Worm (Caenorhabditis elegans) whole organism, young adult: Measurements from ENCODE around the gene nyn-3.

ENCODE experiments used
- B0019.2 ChIP-seq: fragments of 200-800 bp; sonication (Bioruptor generic); conservative IDR thresholded peaks from 2 replicates; pipeline ENCODE4 v1.3.6; 2022; ENCODE audit warnings: missing genetic modification reagents, missing genetic modification characterization, missing compliant biosample characterization
- B0261.1 ChIP-seq: sonication (generic microtip); optimal IDR thresholded peaks from 2 replicates; lab custom pipeline; 2016; ENCODE audit warnings: mild to moderate bottlenecking, missing genetic modification characterization, moderate library complexity, missing compliant biosample characterization
- D2030.7 ChIP-seq: fragments of 200-800 bp; sonication (Bioruptor generic); IDR thresholded peaks from 2 replicates; pipeline ENCODE4 v1.3.6; 2022; ENCODE audit warnings: missing genetic modification reagents, missing genetic modification characterization, missing compliant biosample characterization
- F22D6.2 ChIP-seq: sonication (generic microtip); optimal IDR thresholded peaks from 2 replicates; lab custom pipeline; 2016; ENCODE audit warnings: mild to moderate bottlenecking, missing genetic modification characterization, missing compliant biosample characterization
- F23B12.7 ChIP-seq: sonication (generic microtip); optimal IDR thresholded peaks from 2 replicates; lab custom pipeline; 2017; ENCODE audit warnings: missing genetic modification characterization, mild to moderate bottlenecking, missing compliant biosample characterization, antibody characterized with exemption, moderate library complexity; ENCODE audit not compliant: insufficient read depth
- F33H1.4 ChIP-seq: fragments of 200-800 bp; sonication (Bioruptor generic); IDR thresholded peaks from 2 replicates; pipeline ENCODE4 v1.3.6; 2022; ENCODE audit warnings: missing genetic modification reagents, missing genetic modification characterization, missing compliant biosample characterization
- F57A8.1 ChIP-seq: fragments of 200-800 bp; sonication (Bioruptor generic); optimal IDR thresholded peaks from 2 replicates; lab custom pipeline; 2018; ENCODE audit warnings: mild to moderate bottlenecking, missing genetic modification characterization, moderate library complexity, missing compliant biosample characterization
- F57C9.4 ChIP-seq: sonication (generic microtip); optimal IDR thresholded peaks from 2 replicates; lab custom pipeline; 2017; ENCODE audit warnings: mild to moderate bottlenecking, missing genetic modification characterization, missing compliant biosample characterization
- Y53G8AR.9 ChIP-seq: fragments of 200-800 bp; sonication (Bioruptor generic); conservative IDR thresholded peaks from 2 replicates; pipeline ENCODE4 v1.3.6; 2022; ENCODE audit warnings: missing genetic modification reagents, missing genetic modification characterization, missing compliant biosample characterization
- Y56A3A.18 ChIP-seq: fragments of 200-800 bp; sonication (Bioruptor generic); IDR thresholded peaks from 2 replicates; pipeline ENCODE4 v1.3.6; 2022; ENCODE audit warnings: missing genetic modification reagents, missing genetic modification characterization, missing compliant biosample characterization
- Y67H2A.10 ChIP-seq: fragments of 200-800 bp; sonication (Bioruptor generic); conservative IDR thresholded peaks from 2 replicates; pipeline ENCODE4 v1.3.6; 2022; ENCODE audit warnings: missing genetic modification reagents, missing genetic modification characterization, missing compliant biosample characterization
- akir-1 ChIP-seq: fragments of 200-800 bp; sonication (Bioruptor generic); optimal IDR thresholded peaks from 2 replicates; lab custom pipeline; 2018; ENCODE audit warnings: mild to moderate bottlenecking, missing genetic modification characterization, moderate library complexity, missing compliant biosample characterization
- atf-7 ChIP-seq: sonication (generic microtip); optimal IDR thresholded peaks from 2 replicates; lab custom pipeline; 2017; ENCODE audit warnings: mild to moderate bottlenecking, missing genetic modification characterization, missing compliant biosample characterization
- bed-1 ChIP-seq: fragments of 200-800 bp; sonication (Bioruptor generic); IDR thresholded peaks from 2 replicates; pipeline ENCODE4 v1.3.6; 2022; ENCODE audit warnings: missing genetic modification reagents, missing genetic modification characterization, missing compliant biosample characterization
- bed-2 ChIP-seq: fragments of 200-800 bp; sonication (Bioruptor generic); IDR thresholded peaks from 2 replicates; pipeline ENCODE4 v1.3.6; 2022; ENCODE audit warnings: missing genetic modification reagents, missing genetic modification characterization, missing compliant biosample characterization
- ceh-40 ChIP-seq: fragments of 200-800 bp; sonication (Bioruptor generic); IDR thresholded peaks from 2 replicates; pipeline ENCODE4 v1.3.6; 2022; ENCODE audit warnings: missing genetic modification characterization, missing compliant biosample characterization
- chd-7 ChIP-seq: sonication (generic microtip); optimal IDR thresholded peaks from 2 replicates; lab custom pipeline; 2016; ENCODE audit warnings: mild to moderate bottlenecking, missing genetic modification characterization, moderate library complexity, missing compliant biosample characterization
- dox-1 ChIP-seq: fragments of 200-800 bp; sonication (Bioruptor generic); IDR thresholded peaks from 2 replicates; pipeline ENCODE4 v1.3.6; 2022; ENCODE audit warnings: missing genetic modification reagents, missing genetic modification characterization, missing compliant biosample characterization
- egl-44 ChIP-seq: fragments of 200-800 bp; sonication (Bioruptor generic); IDR thresholded peaks from 2 replicates; pipeline ENCODE4 v1.3.6; 2022; ENCODE audit warnings: missing genetic modification reagents, missing genetic modification characterization, missing compliant biosample characterization
- ets-4 ChIP-seq: fragments of 200-800 bp; sonication (Bioruptor generic); optimal IDR thresholded peaks from 2 replicates; lab custom pipeline; 2018; ENCODE audit warnings: mild to moderate bottlenecking, missing genetic modification characterization, missing compliant biosample characterization
- fkh-3 ChIP-seq: sonication (generic microtip); optimal IDR thresholded peaks from 2 replicates; lab custom pipeline; 2016; ENCODE audit warnings: mild to moderate bottlenecking, missing genetic modification characterization, missing compliant biosample characterization
- hmg-20 ChIP-seq: fragments of 200-800 bp; sonication (Bioruptor generic); IDR thresholded peaks from 2 replicates; pipeline ENCODE4 v1.3.6; 2022; ENCODE audit warnings: missing genetic modification reagents, missing genetic modification characterization, missing compliant biosample characterization
- lin-35 ChIP-seq, 3 experiments: fragments of 150-350 bp in 2 of 3; sonication (generic microtip) in 1 of 3; optimal IDR thresholded peaks; 2 replicates each; lab custom pipeline; 2014 to 2018; ENCODE audit warnings: missing biosample characterization in 3 of 3, missing genetic modification characterization in 3 of 3, missing genetic modification reagents in 3 of 3
- lin-54 ChIP-seq: fragments of 200-800 bp; sonication (Bioruptor generic); optimal IDR thresholded peaks from 2 replicates; lab custom pipeline; 2018; ENCODE audit warnings: mild to moderate bottlenecking, missing genetic modification characterization, missing compliant biosample characterization
- lsl-1 ChIP-seq: fragments of 200-800 bp; sonication (Bioruptor generic); optimal IDR thresholded peaks from 2 replicates; lab custom pipeline; 2018; ENCODE audit warnings: mild to moderate bottlenecking, missing genetic modification characterization, moderate library complexity, missing compliant biosample characterization
- madf-3 ChIP-seq: fragments of 200-800 bp; sonication (Bioruptor generic); IDR thresholded peaks from 2 replicates; pipeline ENCODE4 v1.3.6; 2022; ENCODE audit warnings: missing genetic modification reagents, missing genetic modification characterization, missing compliant biosample characterization
- mes-4 ChIP-seq: sonication (generic microtip); optimal IDR thresholded peaks from 2 replicates; lab custom pipeline; 2016; ENCODE audit warnings: missing genotype, missing genetic modification characterization, missing compliant biosample characterization
- mxl-1 ChIP-seq: sonication (generic microtip); optimal IDR thresholded peaks from 2 replicates; lab custom pipeline; 2016; ENCODE audit warnings: missing genetic modification characterization, missing compliant biosample characterization
- nfya-1 ChIP-seq: sonication (generic microtip); optimal IDR thresholded peaks from 2 replicates; lab custom pipeline; 2017; ENCODE audit warnings: antibody characterized with exemption, missing compliant biosample characterization, missing genetic modification characterization, borderline replicate concordance; ENCODE audit not compliant: insufficient read depth
- nhr-80 ChIP-seq: sonication (generic microtip); optimal IDR thresholded peaks from 2 replicates; lab custom pipeline; 2016; ENCODE audit warnings: missing genetic modification characterization, missing compliant biosample characterization
- nhr-90 ChIP-seq: sonication (generic microtip); optimal IDR thresholded peaks from 2 replicates; lab custom pipeline; 2016; ENCODE audit warnings: missing genotype, mild to moderate bottlenecking, missing genetic modification characterization, missing compliant biosample characterization
- rpc-1 ChIP-seq, 2 experiments: fragments of 150-350 bp in 1 of 2; sonication (generic microtip) in 1 of 2; optimal IDR thresholded peaks; 2 replicates each; lab custom pipeline; 2014 to 2018; ENCODE audit warnings: missing biosample characterization in 1 of 2, missing genetic modification characterization in 1 of 2, missing genetic modification reagents in 1 of 2, missing genotype in 1 of 2
- snpc-3.4 ChIP-seq: sonication (generic microtip); optimal IDR thresholded peaks from 2 replicates; lab custom pipeline; 2017; ENCODE audit warnings: missing genetic modification characterization, mild to moderate bottlenecking, missing compliant biosample characterization, antibody characterized with exemption, moderate library complexity, missing genotype, missing genetic modification reagents
- tbp1 ChIP-seq: fragments of 200-800 bp; sonication (Bioruptor generic); optimal IDR thresholded peaks from 2 replicates; lab custom pipeline; 2018; ENCODE audit warnings: mild to moderate bottlenecking, missing genetic modification characterization, missing compliant biosample characterization
- unc-130 ChIP-seq: sonication (generic microtip); optimal IDR thresholded peaks from 2 replicates; lab custom pipeline; 2016; ENCODE audit warnings: missing genetic modification reagents, missing genetic modification characterization, missing compliant biosample characterization
- xnd-1 ChIP-seq: sonication (generic microtip); optimal IDR thresholded peaks from 2 replicates; lab custom pipeline; 2016; ENCODE audit warnings: missing genotype, missing genetic modification reagents, missing genetic modification characterization, missing compliant biosample characterization
- ztf-18 ChIP-seq: sonication (generic microtip); optimal IDR thresholded peaks from 2 replicates; lab custom pipeline; 2016; ENCODE audit warnings: missing genotype, mild to moderate bottlenecking, missing genetic modification characterization, missing compliant biosample characterization
- ztf-3 ChIP-seq: fragments of 200-800 bp; sonication (Bioruptor generic); optimal IDR thresholded peaks from 2 replicates; lab custom pipeline; 2018; ENCODE audit warnings: mild to moderate bottlenecking, missing genetic modification characterization, missing compliant biosample characterization

nyn-3 gene

DNA sequence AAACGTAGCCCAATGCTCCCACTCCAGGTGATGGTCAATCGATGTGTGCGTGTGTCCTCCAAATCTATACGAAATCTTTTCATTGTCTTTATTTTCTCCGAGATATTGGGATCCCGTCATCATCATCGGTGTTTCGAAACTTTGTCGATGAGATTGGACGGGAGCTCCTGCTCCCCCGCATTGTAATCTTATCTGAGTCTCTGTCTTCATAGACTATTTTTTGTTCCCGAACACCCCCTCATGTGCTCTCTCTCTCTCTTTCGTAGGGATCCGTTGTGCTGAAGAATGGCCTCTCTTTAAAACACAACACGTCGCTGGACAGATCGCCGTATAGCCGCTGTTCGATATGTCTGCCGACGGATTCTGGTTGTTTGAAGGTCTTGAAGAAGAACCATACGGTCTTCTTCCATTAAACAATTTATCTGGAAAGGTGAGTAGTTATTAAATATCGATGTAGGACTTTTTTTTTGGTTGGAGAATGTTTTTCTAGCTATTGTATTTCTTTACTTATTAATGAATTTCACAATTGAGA lies 10.8 kb upstream of the nyn-3 start, which contains the start of gene C29F5.1:
Gene C29F5.1, plus strand, starts transcription at position 317 of the 532 bp plus-strand sequence.
- TF ChIP-seq mes-4 (tag; lab: Kevin White, UChicago) (no peak), egl-44 (GFP tag; lab: Robert Waterston, UW) (no peak), madf-3 (no peak), F57A8.1 (no peak), tbp1 (GFP tag; lab: Kevin White, UChicago) (no peak), nhr-90 (tag; lab: Kevin White, UChicago) (no peak)
- TF ChIP-seq, all 124 proteins: peak for 0

DNA sequence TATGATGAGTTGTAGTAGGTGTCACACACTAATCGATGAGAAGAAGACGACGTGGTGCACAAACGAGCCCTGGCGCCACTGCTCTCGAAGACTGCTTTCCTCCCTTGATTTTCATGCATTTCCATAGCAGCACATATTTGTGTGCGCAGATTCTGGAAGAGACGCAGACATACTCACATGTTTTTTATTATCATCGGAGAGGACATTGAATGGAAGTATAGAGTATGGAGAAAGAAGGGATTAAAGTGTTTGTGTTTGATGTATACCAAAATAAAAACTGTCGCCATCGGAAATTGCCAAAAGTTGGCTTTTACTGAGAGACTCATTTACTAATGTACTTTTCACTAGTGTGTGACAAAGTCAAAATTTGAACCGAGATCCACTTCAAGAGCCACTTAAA lies 1.8 kb upstream of the nyn-3 start, which contains the start of gene mps-1:
Gene mps-1, minus strand, starts transcription at position 101 of the 400 bp plus-strand sequence.
- TF ChIP-seq unc-130 (no peak), nhr-90 (tag; lab: Kevin White, UChicago) (no peak), ztf-18 (no peak), Y53G8AR.9 (no peak), lin-54 (GFP tag; lab: Kevin White, UChicago) (no peak)
- TF ChIP-seq, all 124 proteins: peak for 0

DNA sequence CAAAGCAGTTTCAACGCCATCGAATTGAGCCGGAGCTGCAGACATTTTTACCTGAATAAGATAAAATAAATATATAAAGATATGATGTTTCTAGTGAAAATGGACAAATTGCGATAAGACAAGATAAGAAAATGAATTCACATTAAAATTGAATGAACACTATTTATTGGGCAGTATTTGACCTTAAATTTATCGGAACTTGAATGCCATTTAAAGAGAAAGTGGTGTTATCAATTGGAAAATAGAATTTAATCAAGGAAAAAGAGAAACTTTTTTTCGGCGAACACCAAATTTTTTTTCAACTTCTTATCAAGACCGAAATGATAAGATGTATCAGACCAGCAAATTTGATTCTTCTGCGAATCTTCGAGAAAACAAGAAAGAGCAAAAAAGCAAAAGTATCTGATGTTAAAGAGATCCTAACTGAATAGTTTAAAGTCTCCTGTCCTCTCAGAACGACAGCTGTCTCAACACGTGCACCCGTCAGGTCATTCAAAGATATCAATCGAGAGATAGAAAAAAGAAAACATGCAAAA lies 2.3 kb downstream of the nyn-3 start, which contains the start of gene upb-1:
Gene upb-1, minus strand, starts transcription at position 51 of the 536 bp plus-strand sequence.
- TF ChIP-seq nhr-80 (peak; percentile 32), madf-3 (no peak), rpc-1 (optimal IDR thresholded peaks at IDR 0.05; lab: Kevin White, UChicago) (no peak), rpc-1 (tag; optimal IDR thresholded peaks at IDR 0.05; lab: Kevin White, UChicago) (no peak), B0261.1 (tag; lab: Kevin White, UChicago) (no peak), nhr-90 (tag; lab: Kevin White, UChicago) (no peak), D2030.7 (GFP tag; lab: Robert Waterston, UW) (no peak)

ce11 chrII:6288104-6288503 lies 4.3 kb downstream of the nyn-3 start:
- TF ChIP-seq ztf-3 (GFP tag; lab: Kevin White, UChicago) (no peak), bed-2 (GFP tag; lab: Robert Waterston, UW) (no peak), F57C9.4 (tag; lab: Kevin White, UChicago) (no peak), mxl-1 (tag; lab: Kevin White, UChicago) (no peak), ets-4 (GFP tag; lab: Kevin White, UChicago) (no peak), hmg-20 (no peak), Y56A3A.18 (GFP tag; lab: Robert Waterston, UW) (no peak), F33H1.4 (GFP tag; lab: Robert Waterston, UW) (no peak), snpc-3.4 (tag; lab: Kevin White, UChicago) (no peak), bed-1 (GFP tag; lab: Robert Waterston, UW) (no peak), chd-7 (tag; lab: Kevin White, UChicago) (no peak), nfya-1 (no peak)

DNA sequence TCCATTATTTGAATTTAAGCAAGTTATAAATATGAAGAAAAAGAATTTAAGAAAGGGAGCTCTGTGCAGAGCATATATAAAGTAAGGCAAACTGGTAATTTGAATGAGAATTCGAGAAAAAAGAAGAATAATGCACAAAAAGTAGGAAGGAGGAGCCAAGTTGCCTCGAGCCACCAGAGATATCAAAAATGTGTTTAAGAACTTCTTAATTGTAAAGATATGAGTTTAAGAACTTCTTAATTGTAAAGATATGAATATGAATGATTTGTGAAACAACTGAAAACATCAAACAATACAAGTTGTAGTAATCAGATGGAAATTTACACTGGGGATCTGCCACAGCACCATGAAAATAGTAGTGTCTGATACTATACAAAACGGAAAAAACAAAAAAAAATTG lies 5.6 kb downstream of the nyn-3 start, which contains the start of gene F13H8.6:
Gene F13H8.6, minus strand, starts transcription at position 101 of the 400 bp plus-strand sequence.
- TF ChIP-seq akir-1 (GFP tag; lab: Kevin White, UChicago) (no peak), Y67H2A.10 (GFP tag; lab: Robert Waterston, UW) (no peak), B0019.2 (GFP tag; lab: Robert Waterston, UW) (no peak), xnd-1 (tag; lab: Kevin White, UChicago) (no peak), fkh-3 (no peak), F23B12.7 (tag; lab: Kevin White, UChicago) (no peak), atf-7 (tag; lab: Kevin White, UChicago) (no peak), lsl-1 (no peak), F22D6.2 (tag; lab: Kevin White, UChicago) (no peak), chd-7 (tag; lab: Kevin White, UChicago) (no peak), ceh-40 (no peak), dox-1 (GFP tag; lab: Robert Waterston, UW) (no peak), lin-35 (GFP tag; optimal IDR thresholded peaks at IDR 0.05; lab: Kevin White, UChicago) (no peak), egl-44 (GFP tag; lab: Robert Waterston, UW) (no peak)
